Worm (Caenorhabditis elegans) whole organism, late embryonic: ENCODE measurements around the gene dlst-1.

Experiments
- C08G9.2 ChIP-seq: sonication (generic microtip); optimal IDR thresholded peaks from 2 replicates; lab custom pipeline; 2016; ENCODE audit warnings: mild to moderate bottlenecking, missing genetic modification characterization, moderate library complexity, missing compliant biosample characterization
- ceh-19 ChIP-seq: fragments of 200-800 bp; sonication (Bioruptor generic); optimal IDR thresholded peaks from 2 replicates; lab custom pipeline; 2018; ENCODE audit warnings: mild to moderate bottlenecking, missing genetic modification characterization, missing compliant biosample characterization
- ceh-2 ChIP-seq: sonication (generic microtip); optimal IDR thresholded peaks from 2 replicates; lab custom pipeline; 2016; ENCODE audit warnings: missing genotype, missing genetic modification characterization, missing compliant biosample characterization
- ceh-30 ChIP-seq: fragments of 150-350 bp; optimal IDR thresholded peaks from 2 replicates; lab custom pipeline; 2014; ENCODE audit warnings: missing biosample characterization, missing genetic modification characterization
- dve-1 ChIP-seq: sonication (generic microtip); optimal IDR thresholded peaks from 2 replicates; lab custom pipeline; 2017; ENCODE audit warnings: antibody characterized with exemption, mild to moderate bottlenecking, missing genetic modification characterization, missing compliant biosample characterization
- fax-1 ChIP-seq: sonication (generic microtip); optimal IDR thresholded peaks from 2 replicates; lab custom pipeline; 2016; ENCODE audit warnings: missing genotype, missing genetic modification characterization, missing compliant biosample characterization
- nfya-1 ChIP-seq: sonication (generic microtip); optimal IDR thresholded peaks from 2 replicates; lab custom pipeline; 2017; ENCODE audit warnings: missing genetic modification characterization, mild to moderate bottlenecking, missing compliant biosample characterization, antibody characterized with exemption, moderate library complexity
- pha-2 ChIP-seq: sonication (generic microtip); optimal IDR thresholded peaks from 2 replicates; lab custom pipeline; 2017; ENCODE audit warnings: mild to moderate bottlenecking, missing genetic modification characterization, missing compliant biosample characterization
- sox-4 ChIP-seq: sonication (generic microtip); optimal IDR thresholded peaks from 2 replicates; lab custom pipeline; 2017; ENCODE audit warnings: mild to moderate bottlenecking, missing genetic modification characterization, inconsistent platforms, missing compliant biosample characterization
- unc-3 ChIP-seq, 2 experiments: fragments of 200-800 bp in 1 of 2; sonication (Bioruptor generic) in 1 of 2; sonication (generic microtip) in 1 of 2; conservative IDR thresholded peaks in 1 of 2; optimal IDR thresholded peaks in 1 of 2; 2 replicates each; pipeline versions ENCODE4 v1.3.6 to Lab custom; 2016 to 2022; ENCODE audit warnings: missing compliant biosample characterization in 2 of 2, missing genetic modification characterization in 2 of 2, missing genetic modification reagents in 1 of 2

DNA sequence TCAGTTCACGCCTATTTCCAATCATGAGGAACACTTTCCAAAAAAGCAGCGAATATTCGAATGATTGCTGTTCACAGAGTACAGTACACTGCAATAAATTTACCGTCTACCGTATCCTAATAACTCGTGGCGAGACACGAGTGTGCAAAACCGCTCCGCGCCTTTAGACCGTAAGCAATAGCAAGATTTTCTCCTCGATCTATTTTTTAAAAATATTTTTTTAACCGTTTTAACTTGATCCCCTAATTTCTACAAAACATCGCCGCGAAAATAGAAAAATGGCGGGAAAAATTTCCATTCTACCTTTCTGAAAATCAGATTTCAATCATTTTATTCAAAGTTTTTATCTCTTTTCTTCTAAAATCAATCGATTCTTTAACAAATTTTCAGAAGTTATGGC is 6.2 kb downstream of the dlst-1 start, which contains the start of gene era-1:
- no peak for TF ChIP-seq pha-2
- TF ChIP-seq ceh-19 (GFP tag; lab: Kevin White, UChicago), result no peak
- no peak for TF ChIP-seq ceh-2
- no peak for TF ChIP-seq ceh-30 (tag; lab: Kevin White, UChicago)
- no peak for TF ChIP-seq C08G9.2
- no peak for TF ChIP-seq unc-3 (GFP tag; conservative IDR thresholded peaks at IDR 0.05; lab: Robert Waterston, UW)
- TF ChIP-seq unc-3 (tag; optimal IDR thresholded peaks at IDR 0.05; lab: Kevin White, UChicago), result no peak
- no peak for TF ChIP-seq fax-1 (tag; lab: Kevin White, UChicago)
- TF ChIP-seq sox-4 (tag; lab: Kevin White, UChicago), result no peak
- no peak for TF ChIP-seq nfya-1 (tag; lab: Kevin White, UChicago)
- TF ChIP-seq dve-1 (tag; lab: Kevin White, UChicago), result no peak
